Fruit fly (Drosophila melanogaster): Measurements from ENCODE around the gene CG14692.
A peak's percentile ranks its signal among the peaks of the same experiment; 100 is the strongest.

Gene CG14692

DNA sequence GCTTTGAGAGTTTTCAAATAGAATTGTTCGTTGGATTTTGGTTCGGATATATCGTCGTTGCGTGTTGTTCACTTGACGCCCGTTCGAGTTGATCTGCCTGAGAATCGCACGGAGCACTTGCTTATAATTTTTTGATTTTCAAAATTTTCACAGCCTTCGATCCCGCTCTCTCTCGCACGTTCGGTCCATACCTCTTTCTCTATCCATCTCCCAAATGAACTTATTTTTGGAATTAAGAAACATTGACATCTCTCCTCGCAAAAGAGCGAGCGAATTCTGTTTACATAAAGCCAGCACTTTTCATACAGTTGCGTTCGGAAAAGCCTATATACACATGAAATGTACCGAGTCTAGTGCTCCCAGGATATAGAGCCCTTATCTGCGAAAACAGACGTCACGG, 26.5 kb downstream of the CG14692 start, which contains the start of the genes CG45076, CG45078 and fau:
Gene CG45076 (minus strand): TSS at position 101 of the 400 bp plus-strand sequence.
Gene CG45078 (minus strand): TSS at position 101 of the 400 bp plus-strand sequence.
Gene fau (minus strand): TSS at position 101 of the 400 bp plus-strand sequence.
- TF ChIP-seq CG31627 (GFP tag; optimal IDR thresholded peaks at IDR 0.05) (no peak), OdsH (GFP tag; optimal IDR thresholded peaks at IDR 0.05) (no peak), CG3919 (GFP tag; optimal IDR thresholded peaks at IDR 0.05) (no peak), fkh (GFP tag; optimal IDR thresholded peaks at IDR 0.05) (no peak), Eip93F (GFP tag; optimal IDR thresholded peaks at IDR 0.05) (no peak), CG3032 (tag; optimal IDR thresholded peaks at IDR 0.05) (no peak), Eip78C (GFP tag) (peak; percentile 49), Smox (GFP tag; optimal IDR thresholded peaks at IDR 0.05) (no peak)

DNA sequence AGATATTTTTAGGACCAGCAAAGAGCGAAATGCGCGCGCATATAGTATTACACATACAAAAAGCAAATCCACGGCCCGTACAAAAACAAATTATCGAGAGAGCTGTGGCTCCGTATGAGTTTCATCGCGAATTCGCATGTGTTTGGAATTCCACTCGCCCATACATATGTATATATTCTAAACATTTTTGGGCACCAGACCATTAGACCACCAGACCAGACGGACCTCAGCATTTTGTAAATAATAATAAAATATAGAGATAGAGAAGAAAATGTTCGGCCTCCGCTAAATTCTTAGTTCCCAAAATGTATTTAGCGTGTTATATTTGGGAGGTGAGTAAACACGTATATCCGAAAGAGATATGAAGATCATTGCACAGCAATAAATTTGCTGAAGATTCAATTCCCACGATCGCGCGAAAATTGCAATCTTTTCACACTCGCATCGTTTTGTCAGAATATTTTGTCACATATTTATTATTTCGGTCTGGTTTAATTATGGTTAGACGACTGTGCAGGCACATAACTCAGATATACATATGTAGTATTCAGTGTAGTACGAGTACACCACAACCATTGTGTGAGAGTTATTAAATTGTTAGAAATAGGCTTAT, 27.6 kb downstream of the CG14692 start:
- TF ChIP-seq Smox (GFP tag; optimal IDR thresholded peaks at IDR 0.05) (no peak), Eip75B (GFP tag; optimal IDR thresholded peaks at IDR 0.05) (no peak), Sox15 (GFP tag; optimal IDR thresholded peaks at IDR 0.05) (no peak), CG8632 (GFP tag; optimal IDR thresholded peaks at IDR 0.05) (no peak), CG15336 (GFP tag; IDR thresholded peaks at IDR 0.05) (no peak), CG3032 (tag; optimal IDR thresholded peaks at IDR 0.05) (no peak), CG6792 (GFP tag; optimal IDR thresholded peaks at IDR 0.05) (no peak), OdsH (GFP tag; optimal IDR thresholded peaks at IDR 0.05) (no peak), achi (GFP tag; optimal IDR thresholded peaks at IDR 0.05) (no peak), vri (GFP tag; optimal IDR thresholded peaks at IDR 0.05) (no peak), eg (GFP tag; IDR thresholded peaks at IDR 0.05) (no peak)

DNA sequence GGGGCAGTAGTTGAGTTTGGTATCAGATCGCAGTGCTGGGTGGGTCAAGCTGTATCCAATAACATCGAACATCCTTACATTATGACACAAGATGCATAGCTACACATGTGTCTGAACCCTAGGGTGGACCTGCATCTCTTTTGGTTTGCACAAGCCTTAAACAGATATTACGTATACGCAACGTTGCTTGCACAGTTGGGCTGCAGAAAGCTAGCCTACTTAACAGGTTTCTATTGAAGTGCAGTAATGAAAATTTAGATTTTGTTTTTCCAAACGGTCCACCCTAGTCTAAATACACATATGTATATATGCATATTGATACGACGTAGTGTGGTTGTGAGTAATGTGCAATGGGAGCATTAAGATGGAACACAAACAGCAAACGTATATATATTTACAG, 28.5 kb downstream of the CG14692 start:
- no peak for TF ChIP-seq CG1621 (tag; optimal IDR thresholded peaks at IDR 0.05)
- TF ChIP-seq Hr39 (GFP tag; optimal IDR thresholded peaks at IDR 0.05) = peak; percentile 21
- TF ChIP-seq lz (GFP tag; optimal IDR thresholded peaks at IDR 0.05) = peak; percentile 12
- peak; percentile 56; the same call in 2 of the 3 replicates for TF ChIP-seq CG8119 (GFP tag; IDR thresholded peaks at IDR 0.05)
- peak; percentile 40 for TF ChIP-seq pdm3 (GFP tag; optimal IDR thresholded peaks at IDR 0.05)
- TF ChIP-seq cyc (GFP tag; optimal IDR thresholded peaks at IDR 0.05) = peak; percentile 26
- no peak for TF ChIP-seq Hr38 (GFP tag; optimal IDR thresholded peaks at IDR 0.05)
- peak; percentile 36 for TF ChIP-seq Hr4 (GFP tag; optimal IDR thresholded peaks at IDR 0.05)
- TF ChIP-seq acj6 (GFP tag; optimal IDR thresholded peaks at IDR 0.05) = peak; percentile 26
- TF ChIP-seq CG6792 (GFP tag; optimal IDR thresholded peaks at IDR 0.05) = peak; percentile 2
- peak; percentile 42; the same call in 1 of the 2 replicates for TF ChIP-seq CG11294 (GFP tag; IDR thresholded peaks at IDR 0.05)
- TF ChIP-seq Ets96B (tag; optimal IDR thresholded peaks at IDR 0.05) = no peak
- TF ChIP-seq CG15336 (GFP tag; IDR thresholded peaks at IDR 0.05) = peak; percentile 67
- peak; percentile 34 for TF ChIP-seq Sox14 (GFP tag; optimal IDR thresholded peaks at IDR 0.05)
- TF ChIP-seq Lpt (GFP tag; optimal IDR thresholded peaks at IDR 0.05) = peak; percentile 9
- no peak for TF ChIP-seq Smox (GFP tag; optimal IDR thresholded peaks at IDR 0.05)
- no peak for TF ChIP-seq dac (GFP tag; optimal IDR thresholded peaks at IDR 0.05)
- peak; percentile 41 for TF ChIP-seq CG31627 (GFP tag; optimal IDR thresholded peaks at IDR 0.05)
- TF ChIP-seq Eip75B (GFP tag; optimal IDR thresholded peaks at IDR 0.05) = peak; percentile 52
- peak; percentile 23 for TF ChIP-seq CG11762 (GFP tag; optimal IDR thresholded peaks at IDR 0.05; ENCODE audit: insufficient read depth)

DNA sequence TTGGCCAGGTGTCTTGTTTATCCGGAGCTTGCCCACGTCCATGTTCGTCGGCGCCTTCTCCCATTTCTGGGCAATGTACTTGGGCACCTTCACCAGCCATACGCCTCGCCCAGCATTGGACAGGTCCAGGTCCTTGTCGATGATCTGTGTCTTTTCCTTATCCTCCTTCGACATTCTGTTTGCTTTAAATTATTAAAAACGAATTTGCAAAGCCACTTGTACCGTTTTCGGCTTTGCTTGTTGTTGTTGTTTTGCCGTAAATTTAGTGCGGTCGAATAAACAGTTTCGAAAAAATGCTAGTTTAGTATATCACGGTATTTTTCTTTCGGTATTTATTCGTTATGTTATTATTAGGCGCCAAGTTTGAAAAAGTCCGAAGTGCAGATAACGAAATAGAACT, 36.2 kb downstream of the CG14692 start, which contains the start of gene TfIIFbeta:
Gene TfIIFbeta (minus strand): TSS at position 279 of the 400 bp plus-strand sequence.
- TF ChIP-seq CG34406 (GFP tag; optimal IDR thresholded peaks at IDR 0.05) = no peak
- TF ChIP-seq fkh (GFP tag; optimal IDR thresholded peaks at IDR 0.05) = no peak
- TF ChIP-seq spab (GFP tag; optimal IDR thresholded peaks at IDR 0.05) = no peak
- no peak for TF ChIP-seq CG3032 (tag; optimal IDR thresholded peaks at IDR 0.05)

DNA sequence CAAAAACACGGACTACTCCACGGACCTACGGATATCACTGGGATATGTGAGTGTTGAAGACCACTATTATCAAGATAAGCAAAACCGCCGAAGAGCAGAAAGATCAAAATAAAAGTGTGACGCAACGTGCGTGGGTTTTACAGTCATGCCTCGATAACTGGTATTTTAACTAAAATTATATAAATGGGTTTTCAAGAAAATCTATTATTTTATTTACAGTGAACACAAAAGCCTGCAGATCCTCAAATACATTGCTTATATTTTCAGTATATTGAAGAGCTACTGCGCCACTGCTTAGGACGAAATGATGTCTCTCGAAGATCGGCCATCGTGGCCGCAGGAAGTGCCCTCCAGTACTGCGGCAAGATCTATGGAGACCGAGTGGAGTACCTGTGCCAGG, 41.8 kb downstream of the CG14692 start:
- TF ChIP-seq CG31627 (GFP tag; optimal IDR thresholded peaks at IDR 0.05) (peak; percentile 26), dac (GFP tag; optimal IDR thresholded peaks at IDR 0.05) (no peak), ss (GFP tag; optimal IDR thresholded peaks at IDR 0.05) (no peak), esn (GFP tag; optimal IDR thresholded peaks at IDR 0.05) (peak; percentile 20), CG11294 (GFP tag; IDR thresholded peaks at IDR 0.05) (0 out of 2 replicates have a peak, but pooled peaks have one; percentile 14), Smox (GFP tag; optimal IDR thresholded peaks at IDR 0.05) (peak; percentile 5)

All from whole organism, prepupa.